Fruit fly (Drosophila melanogaster) whole organism, embryonic: ENCODE data around the gene uif.
A peak's percentile ranks its signal among the peaks of the same experiment; 100 is the strongest.

ENCODE experiments used
- B-H2 ChIP-seq: fragments of 200-800 bp; sonication (Bioruptor generic); optimal IDR thresholded peaks from 2 replicates; lab custom pipeline; 2018; ENCODE audit warnings: missing biosample characterization, mild to moderate bottlenecking, missing genetic modification characterization
- CG10959 ChIP-seq: fragments of 200-800 bp; sonication (Bioruptor generic); IDR thresholded peaks from 2 replicates; pipeline ENCODE4 v1.3.6; 2022; ENCODE audit warnings: missing biosample characterization, missing genetic modification characterization
- CG11504 ChIP-seq: fragments of 200-800 bp; sonication (Bioruptor generic); optimal IDR thresholded peaks from 3 replicates; lab custom pipeline; 2019; ENCODE audit warnings: missing biosample characterization, mild to moderate bottlenecking, missing genetic modification characterization, moderate library complexity
- CG13123 ChIP-seq: fragments of 200-800 bp; sonication (Bioruptor generic); optimal IDR thresholded peaks from 2 replicates; lab custom pipeline; 2016; ENCODE audit warnings: missing biosample characterization, missing genetic modification characterization
- CG13424 ChIP-seq: fragments of 200-800 bp; sonication (Bioruptor generic); optimal IDR thresholded peaks from 2 replicates; lab custom pipeline; 2019; ENCODE audit warnings: missing biosample characterization, mild to moderate bottlenecking, missing genetic modification characterization, moderate library complexity
- CG14710 ChIP-seq: fragments of 200-800 bp; sonication (Bioruptor generic); optimal IDR thresholded peaks from 3 replicates; lab custom pipeline; 2019; ENCODE audit warnings: missing biosample characterization, mild to moderate bottlenecking, missing genetic modification characterization, moderate library complexity
- CG2116 ChIP-seq: fragments of 200-800 bp; sonication (Bioruptor generic); optimal IDR thresholded peaks from 3 replicates; lab custom pipeline; 2018; ENCODE audit warnings: missing biosample characterization, mild to moderate bottlenecking, missing genetic modification characterization
- CG2678 ChIP-seq: fragments of 200-800 bp; sonication (Bioruptor generic); optimal IDR thresholded peaks from 3 replicates; lab custom pipeline; 2019; ENCODE audit warnings: missing biosample characterization, mild to moderate bottlenecking, missing genetic modification characterization, moderate library complexity
- CG31388 ChIP-seq: fragments of 200-800 bp; sonication (Bioruptor generic); optimal IDR thresholded peaks from 2 replicates; lab custom pipeline; 2016; ENCODE audit warnings: missing biosample characterization, missing genetic modification characterization
- CG3847 ChIP-seq: fragments of 200-800 bp; sonication (Bioruptor generic); IDR thresholded peaks from 2 replicates; pipeline ENCODE4 v1.3.6; 2022; ENCODE audit warnings: missing biosample characterization, missing genetic modification characterization
- CG5245 ChIP-seq: fragments of 200-800 bp; sonication (Bioruptor generic); optimal IDR thresholded peaks from 3 replicates; lab custom pipeline; 2016; ENCODE audit warnings: missing biosample characterization, missing genetic modification characterization
- CG7271 ChIP-seq: fragments of 200-800 bp; sonication (Bioruptor generic); optimal IDR thresholded peaks from 2 replicates; lab custom pipeline; 2018; ENCODE audit warnings: missing biosample characterization, mild to moderate bottlenecking, missing genetic modification characterization, moderate library complexity
- CG9727 ChIP-seq: fragments of 200-800 bp; sonication (Bioruptor generic); optimal IDR thresholded peaks from 3 replicates; lab custom pipeline; 2017; ENCODE audit warnings: missing biosample characterization, mild to moderate bottlenecking, missing genetic modification characterization
- CG9817 ChIP-seq: fragments of 200-800 bp; sonication (Bioruptor generic); optimal IDR thresholded peaks from 2 replicates; lab custom pipeline; 2018; ENCODE audit warnings: missing biosample characterization, mild to moderate bottlenecking, missing genetic modification characterization, moderate library complexity
- Dip2 ChIP-seq: fragments of 200-800 bp; sonication (Bioruptor generic); IDR thresholded peaks from 2 replicates; pipeline ENCODE4 v1.3.6; 2022; ENCODE audit warnings: missing biosample characterization, missing genetic modification characterization
- Dp ChIP-seq: fragments of 200-800 bp; sonication (Bioruptor generic); optimal IDR thresholded peaks from 2 replicates; lab custom pipeline; 2018; ENCODE audit warnings: missing biosample characterization, mild to moderate bottlenecking, missing genetic modification characterization, moderate library complexity
- Dref ChIP-seq: fragments of 200-800 bp; sonication (Bioruptor generic); IDR thresholded peaks from 2 replicates; pipeline ENCODE4 v1.3.6; 2022; ENCODE audit warnings: missing biosample characterization, missing genetic modification characterization
- E2f1 ChIP-seq: fragments of 200-800 bp; sonication (Bioruptor generic); IDR thresholded peaks from 2 replicates; pipeline ENCODE4 v1.3.6; 2022; ENCODE audit warnings: missing biosample characterization, missing genetic modification characterization
- HHEX ChIP-seq: fragments of 200-800 bp; sonication (Bioruptor generic); optimal IDR thresholded peaks from 3 replicates; lab custom pipeline; 2017; ENCODE audit warnings: missing biosample characterization, mild to moderate bottlenecking, missing genetic modification characterization, missing genetic modification reagents
- HLH3B ChIP-seq: fragments of 200-800 bp; sonication (Bioruptor generic); IDR thresholded peaks from 2 replicates; pipeline ENCODE4 v1.3.6; 2022; ENCODE audit warnings: missing biosample characterization, missing genetic modification characterization
- Hand ChIP-seq: fragments of 200-800 bp; sonication (Bioruptor generic); optimal IDR thresholded peaks from 2 replicates; lab custom pipeline; 2017; ENCODE audit warnings: mild to moderate bottlenecking, missing biosample characterization, missing genetic modification reagents, missing genetic modification characterization
- Kr ChIP-seq: fragments of 200-800 bp; sonication (Bioruptor generic); optimal IDR thresholded peaks from 2 replicates; lab custom pipeline; 2017; ENCODE audit warnings: missing biosample characterization, mild to moderate bottlenecking, missing genetic modification characterization
- Mad ChIP-seq: fragments of 200-800 bp; sonication (Bioruptor generic); optimal IDR thresholded peaks from 2 replicates; lab custom pipeline; 2016; ENCODE audit warnings: missing biosample characterization, missing genetic modification characterization
- Med ChIP-seq: fragments of 200-800 bp; sonication (Bioruptor generic); peaks from one replicate; lab custom pipeline; 2016; ENCODE audit warnings: missing biosample characterization, missing genetic modification characterization, mild to moderate bottlenecking, inconsistent platforms, moderate library complexity
- Meics ChIP-seq: fragments of 200-800 bp; sonication (Bioruptor generic); optimal IDR thresholded peaks from 2 replicates; lab custom pipeline; 2017; ENCODE audit warnings: missing biosample characterization, mild to moderate bottlenecking, missing genetic modification characterization
- Nf-YC ChIP-seq: fragments of 200-800 bp; optimal IDR thresholded peaks from 3 replicates; lab custom pipeline; 2019; ENCODE audit warnings: missing biosample characterization, mild to moderate bottlenecking, missing genetic modification characterization, moderate library complexity
- Sin3A ChIP-seq: fragments of >200 bp; optimal IDR thresholded peaks from 2 replicates; lab custom pipeline; 2018
- Sry-β ChIP-seq: fragments of 200-800 bp; sonication (Bioruptor generic); optimal IDR thresholded peaks from 2 replicates; lab custom pipeline; 2018; ENCODE audit warnings: missing biosample characterization, mild to moderate bottlenecking, missing genetic modification characterization, moderate library complexity
- Sry-δ ChIP-seq: fragments of 200-800 bp; sonication (Bioruptor generic); optimal IDR thresholded peaks from 2 replicates; lab custom pipeline; 2016; ENCODE audit warnings: missing biosample characterization, missing genetic modification characterization
- abd-A ChIP-seq: fragments of 200-800 bp; sonication (Bioruptor generic); optimal IDR thresholded peaks from 3 replicates; lab custom pipeline; 2019; ENCODE audit warnings: missing biosample characterization, mild to moderate bottlenecking, missing genetic modification characterization, moderate library complexity
- aop ChIP-seq: fragments of 200-800 bp; sonication (Bioruptor generic); IDR thresholded peaks from 2 replicates; pipeline ENCODE4 v1.3.6; 2022; ENCODE audit warnings: missing biosample characterization, missing genetic modification characterization
- ap ChIP-seq: fragments of 200-800 bp; sonication (Bioruptor generic); IDR thresholded peaks from 2 replicates; pipeline ENCODE4 v1.3.6; 2022; ENCODE audit warnings: missing biosample characterization, missing genetic modification characterization
- ato ChIP-seq: fragments of 200-800 bp; sonication (Bioruptor generic); IDR thresholded peaks from 2 replicates; pipeline ENCODE4 v1.3.6; 2022; ENCODE audit warnings: missing biosample characterization, missing genetic modification characterization; ENCODE audit not compliant: partially characterized antibody
- cad ChIP-seq: fragments of >200 bp; optimal IDR thresholded peaks from 2 replicates; lab custom pipeline; 2017; ENCODE audit warnings: missing biosample characterization, missing genetic modification characterization
- cas ChIP-seq: fragments of 200-800 bp; sonication (Bioruptor generic); IDR thresholded peaks from 2 replicates; pipeline ENCODE4 v1.3.6; 2022; ENCODE audit warnings: missing biosample characterization, missing genetic modification characterization
- cg ChIP-seq: fragments of 200-800 bp; sonication (Bioruptor generic); optimal IDR thresholded peaks from 3 replicates; lab custom pipeline; 2019; ENCODE audit warnings: missing biosample characterization, mild to moderate bottlenecking, missing genetic modification characterization, moderate library complexity
- chn ChIP-seq: fragments of 200-800 bp; sonication (Bioruptor generic); optimal IDR thresholded peaks from 2 replicates; lab custom pipeline; 2016; ENCODE audit warnings: missing biosample characterization, missing genetic modification characterization
- dmrt99B ChIP-seq: fragments of 200-800 bp; sonication (Bioruptor generic); optimal IDR thresholded peaks from 2 replicates; lab custom pipeline; 2018; ENCODE audit warnings: missing biosample characterization, mild to moderate bottlenecking, missing genetic modification characterization, moderate library complexity
- fd102C ChIP-seq: fragments of 200-800 bp; sonication (Bioruptor generic); optimal IDR thresholded peaks from 2 replicates; lab custom pipeline; 2018; ENCODE audit warnings: missing biosample characterization, mild to moderate bottlenecking, missing genetic modification characterization, moderate library complexity
- gcm ChIP-seq: fragments of 200-800 bp; sonication (Bioruptor generic); optimal IDR thresholded peaks from 2 replicates; lab custom pipeline; 2019; ENCODE audit warnings: missing biosample characterization, mild to moderate bottlenecking, missing genetic modification characterization, moderate library complexity
- gem ChIP-seq: fragments of 200-800 bp; sonication (Bioruptor generic); optimal IDR thresholded peaks from 2 replicates; lab custom pipeline; 2019; ENCODE audit warnings: missing biosample characterization, mild to moderate bottlenecking, missing genetic modification characterization, moderate library complexity
- kah ChIP-seq: fragments of 200-800 bp; sonication (Bioruptor generic); optimal IDR thresholded peaks from 2 replicates; lab custom pipeline; 2018; ENCODE audit warnings: missing biosample characterization, mild to moderate bottlenecking, missing genetic modification characterization
- ken ChIP-seq: fragments of 200-800 bp; sonication (Bioruptor generic); IDR thresholded peaks from 3 replicates; pipeline ENCODE4 v1.3.6; 2022; ENCODE audit warnings: missing biosample characterization, missing genetic modification characterization
- kni ChIP-seq: fragments of 200-800 bp; sonication (Bioruptor generic); optimal IDR thresholded peaks from 3 replicates; lab custom pipeline; 2017; ENCODE audit warnings: mild to moderate bottlenecking, missing biosample characterization, missing genetic modification reagents, missing genetic modification characterization
- lola ChIP-seq, 3 experiments: fragments of >200 bp in 2 of 3; fragments of 200-800 bp in 1 of 3; sonication (Bioruptor generic) in 1 of 3; optimal IDR thresholded peaks; 2 replicates each; lab custom pipeline; 2017 to 2019; ENCODE audit warnings: missing biosample characterization in 3 of 3, missing genetic modification characterization in 3 of 3, mild to moderate bottlenecking in 1 of 3, moderate library complexity in 1 of 3
- row ChIP-seq: fragments of 200-800 bp; sonication (Bioruptor generic); IDR thresholded peaks from 3 replicates; pipeline ENCODE4 v1.3.6; 2022; ENCODE audit warnings: missing biosample characterization, missing genetic modification characterization
- sens ChIP-seq: fragments of 200-800 bp; sonication (Bioruptor generic); peaks from one replicate; lab custom pipeline; 2016; ENCODE audit warnings: missing biosample characterization, missing genetic modification characterization
- sisA ChIP-seq: fragments of 200-800 bp; sonication (Bioruptor generic); IDR thresholded peaks from 2 replicates; pipeline ENCODE4 v1.3.6; 2022; ENCODE audit warnings: missing biosample characterization, missing genetic modification characterization
- slp2 ChIP-seq: fragments of 200-800 bp; sonication (Bioruptor generic); optimal IDR thresholded peaks from 2 replicates; lab custom pipeline; 2016; ENCODE audit warnings: missing biosample characterization, missing genetic modification characterization
- unpg ChIP-seq: fragments of 200-800 bp; sonication (Bioruptor generic); optimal IDR thresholded peaks from 3 replicates; lab custom pipeline; 2018; ENCODE audit warnings: missing biosample characterization, mild to moderate bottlenecking, missing genetic modification characterization, moderate library complexity
- wdn ChIP-seq: fragments of 200-800 bp; sonication (Bioruptor generic); IDR thresholded peaks from 2 replicates; pipeline ENCODE4 v1.3.6; 2022; ENCODE audit warnings: missing biosample characterization, missing genetic modification characterization

The uif gene

DNA sequence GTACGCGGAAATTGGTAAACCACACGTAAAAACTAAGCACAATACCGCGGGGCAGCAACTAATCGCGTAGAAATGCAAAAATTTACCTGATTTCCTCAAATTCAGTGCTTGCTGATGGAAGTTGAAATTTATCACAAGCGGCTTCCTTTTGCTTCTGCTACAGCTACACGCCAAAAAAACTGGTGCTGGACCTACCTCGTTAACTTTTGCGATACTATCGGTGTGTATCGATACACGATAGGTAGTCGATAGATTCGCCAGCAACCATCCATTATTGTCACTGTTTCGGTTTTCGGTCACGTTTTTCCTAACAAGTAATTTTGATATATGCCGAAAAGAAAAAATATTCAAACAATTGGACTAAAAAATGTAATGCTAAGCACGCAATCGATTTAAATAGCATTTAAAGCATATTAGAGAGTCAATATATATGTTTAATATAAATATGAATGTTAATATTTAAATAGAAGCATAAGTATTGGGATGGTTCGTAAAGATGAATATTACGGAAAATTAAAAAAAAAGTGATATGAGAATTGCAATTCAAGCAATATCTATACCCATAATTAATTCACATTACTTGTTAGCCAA is 42.6 kb downstream of the uif start, which contains the start of gene Sumo (continued):
- TF ChIP-seq Mad (GFP tag; lab: Kevin White, UChicago): no peak
- no peak for TF ChIP-seq wdn (GFP tag; lab: Robert Waterston, UW)
- TF ChIP-seq CG31388 (GFP tag; lab: Kevin White, UChicago): no peak
- no peak for TF ChIP-seq slp2 (GFP tag; lab: Kevin White, UChicago)
- TF ChIP-seq Dref (GFP tag; lab: Robert Waterston, UW): peak; percentile 93
- TF ChIP-seq E2f1: 0 out of 2 replicates have a peak, but pooled peaks have one; percentile 13
- TF ChIP-seq cg (GFP tag; lab: Kevin White, UChicago): no peak
- TF ChIP-seq CG10959: no peak
- TF ChIP-seq dmrt99B (tag; lab: Kevin White, UChicago): no peak
- no peak for TF ChIP-seq CG7271 (tag; lab: Kevin White, UChicago)
- peak; percentile 25 for TF ChIP-seq Meics (GFP tag; lab: Kevin White, UChicago)
- TF ChIP-seq kni (GFP tag; lab: Kevin White, UChicago): no peak
- TF ChIP-seq CG13123 (GFP tag; lab: Kevin White, UChicago): no peak
- TF ChIP-seq Sry-δ (GFP tag; lab: Kevin White, UChicago): peak; percentile 91
- TF ChIP-seq Dp: peak; percentile 15
- TF ChIP-seq abd-A (tag; lab: Kevin White, UChicago): no peak
- TF ChIP-seq HHEX: no peak
- 0 out of 2 replicates have a peak, but pooled peaks have one; percentile 3 for TF ChIP-seq sisA (GFP tag; lab: Robert Waterston, UW)
- peak; percentile 47 for TF ChIP-seq CG3847 (GFP tag; lab: Robert Waterston, UW)
- peak; percentile 40 for TF ChIP-seq Sry-β (GFP tag; lab: Kevin White, UChicago)
- peak; percentile 65 for TF ChIP-seq CG14710
- TF ChIP-seq kah: no peak
- TF ChIP-seq fd102C: no peak
- peak; percentile 30 for TF ChIP-seq CG9727 (GFP tag; lab: Kevin White, UChicago)
- no peak for TF ChIP-seq sens (GFP tag; lab: Kevin White, UChicago)
- TF ChIP-seq Sin3A (lab: Kevin White, UChicago): peak; percentile 13
- TF ChIP-seq Med (GFP tag; lab: Kevin White, UChicago): peak; percentile 82
- peak; percentile 39 for TF ChIP-seq CG11504 (tag; lab: Kevin White, UChicago)
- peak; percentile 100 for TF ChIP-seq ato (GFP tag; lab: Robert Waterston, UW)
- TF ChIP-seq Nf-YC (tag; lab: Kevin White, UChicago): peak; percentile 31
- TF ChIP-seq gem (tag; lab: Kevin White, UChicago): peak; percentile 21
- TF ChIP-seq Hand (GFP tag; lab: Kevin White, UChicago): no peak
- TF ChIP-seq cas (GFP tag; lab: Robert Waterston, UW): peak; percentile 9; the same call in 1 of the 2 replicates
- no peak for TF ChIP-seq chn (GFP tag; lab: Kevin White, UChicago)
- peak; percentile 33 for TF ChIP-seq B-H2
- peak; percentile 16; the same call in 1 of the 3 replicates for TF ChIP-seq ken
- peak; percentile 33 for TF ChIP-seq CG2678
- TF ChIP-seq row (GFP tag; lab: Robert Waterston, UW): peak; percentile 93
- no peak for TF ChIP-seq Dip2 (GFP tag; lab: Robert Waterston, UW)
- no peak for TF ChIP-seq ap (GFP tag; lab: Robert Waterston, UW)
- TF ChIP-seq HLH3B (GFP tag; lab: Robert Waterston, UW): no peak
- TF ChIP-seq aop (GFP tag; lab: Robert Waterston, UW): no peak
- TF ChIP-seq CG5245 (GFP tag; lab: Kevin White, UChicago): no peak
- TF ChIP-seq CG2116 (GFP tag; lab: Kevin White, UChicago): peak; percentile 94
- no peak for TF ChIP-seq unpg
- no peak for TF ChIP-seq lola (GFP tag; optimal IDR thresholded peaks at IDR 0.05; lab: Kevin White, UChicago)
- no peak for TF ChIP-seq cad (GFP tag; lab: Kevin White, UChicago)
- no peak for TF ChIP-seq CG13424 (tag; lab: Kevin White, UChicago)
- TF ChIP-seq CG9817 (tag; lab: Kevin White, UChicago): peak; percentile 27
- TF ChIP-seq Kr: no peak
- no peak for TF ChIP-seq gcm
